Fruit fly (Drosophila melanogaster) whole organism, embryonic: ENCODE measurements around the gene CG6051.

Experiments used
- Antp ChIP-seq: fragments of 200-800 bp; sonication (Bioruptor generic); optimal IDR thresholded peaks from 3 replicates; lab custom pipeline; 2016; ENCODE audit warnings: missing biosample characterization, missing genetic modification characterization
- Fer1 ChIP-seq: fragments of 200-800 bp; sonication (Bioruptor generic); optimal IDR thresholded peaks from 2 replicates; lab custom pipeline; 2017; ENCODE audit warnings: missing biosample characterization, mild to moderate bottlenecking, missing genetic modification characterization
- Nf-YA ChIP-seq: fragments of 200-800 bp; sonication (Bioruptor generic); IDR thresholded peaks from 2 replicates; pipeline ENCODE4 v1.3.6; 2022; ENCODE audit warnings: missing biosample characterization, missing genetic modification characterization
- ewg ChIP-seq: fragments of 200-800 bp; sonication (Bioruptor generic); optimal IDR thresholded peaks from 3 replicates; lab custom pipeline; 2017; ENCODE audit warnings: mild to moderate bottlenecking, missing biosample characterization, missing genetic modification reagents, missing genetic modification characterization
- tgo ChIP-seq: fragments of 200-800 bp; sonication (Bioruptor generic); IDR thresholded peaks from 3 replicates; pipeline ENCODE4 v1.3.6; 2022; ENCODE audit warnings: missing biosample characterization, missing genetic modification characterization

- no peak for TF ChIP-seq ewg (GFP tag; lab: Kevin White, UChicago)
- TF ChIP-seq tgo, result no peak
- no peak for TF ChIP-seq Nf-YA (GFP tag; lab: Robert Waterston, UW)
- no peak for TF ChIP-seq Fer1 (GFP tag; lab: Kevin White, UChicago)
- no peak for TF ChIP-seq Antp (GFP tag; lab: Kevin White, UChicago)
Observed at dm6 chr3R:27165416-27165982, 14.6 kb upstream of the CG6051 start, which contains the start of the genes CG34293 and spn-D.
